Worm (Caenorhabditis elegans) whole organism, L1 larva: ENCODE results near the gene srxa-6.
A peak's percentile ranks its signal among the peaks of the same experiment; 100 is the strongest.

ENCODE experiments used
- C04F5.9 ChIP-seq: sonication (generic microtip); optimal IDR thresholded peaks from 2 replicates; lab custom pipeline; 2016; ENCODE audit warnings: missing genetic modification characterization, missing compliant biosample characterization
- C16A3.4 ChIP-seq: fragments of 150-350 bp; optimal IDR thresholded peaks from 2 replicates; lab custom pipeline; 2014; ENCODE audit warnings: missing biosample characterization, missing genetic modification characterization
- C34B4.2 ChIP-seq: sonication (generic microtip); optimal IDR thresholded peaks from 2 replicates; lab custom pipeline; 2017; ENCODE audit warnings: mild to moderate bottlenecking, missing genetic modification characterization, missing compliant biosample characterization
- F16B12.6 ChIP-seq: fragments of 150-350 bp; optimal IDR thresholded peaks from 2 replicates; lab custom pipeline; 2014; ENCODE audit warnings: missing biosample characterization, missing genetic modification characterization
- aha-1 ChIP-seq: fragments of 150-350 bp; optimal IDR thresholded peaks from 2 replicates; lab custom pipeline; 2014; ENCODE audit warnings: missing biosample characterization, missing genetic modification characterization
- ama-1 ChIP-seq: fragments of 150-350 bp; optimal IDR thresholded peaks from 2 replicates; lab custom pipeline; 2014
- ceh-63 ChIP-seq: fragments of 200-800 bp; sonication (Bioruptor generic); optimal IDR thresholded peaks from 2 replicates; lab custom pipeline; 2018; ENCODE audit warnings: mild to moderate bottlenecking, missing genetic modification characterization, missing compliant biosample characterization
- ces-1 ChIP-seq: fragments of 150-350 bp; optimal IDR thresholded peaks from 2 replicates; lab custom pipeline; 2014; ENCODE audit warnings: missing biosample characterization, missing genetic modification reagents, missing genetic modification characterization
- dpl-1 ChIP-seq, 3 experiments: fragments of 150-350 bp in 2 of 3; sonication (generic microtip) in 1 of 3; optimal IDR thresholded peaks; 2 replicates each; lab custom pipeline; 2014 to 2017; ENCODE audit warnings: missing biosample characterization in 3 of 3, missing genetic modification characterization in 3 of 3, missing genetic modification reagents in 3 of 3
- dsc-1 ChIP-seq: sonication (generic microtip); optimal IDR thresholded peaks from 2 replicates; lab custom pipeline; 2016; ENCODE audit warnings: mild to moderate bottlenecking, missing genetic modification characterization, missing compliant biosample characterization
- efl-1 ChIP-seq, 4 experiments: fragments of 150-350 bp; optimal IDR thresholded peaks in 3 of 4; peaks in 1 of 4; 1 replicate in 1 of 4; 2 replicates in 3 of 4; lab custom pipeline; 2014; ENCODE audit warnings: missing biosample characterization in 2 of 4, missing genetic modification characterization in 2 of 4, missing genetic modification reagents in 2 of 4
- efl-3 ChIP-seq: fragments of 200-800 bp; sonication (Bioruptor generic); optimal IDR thresholded peaks from 2 replicates; lab custom pipeline; 2018; ENCODE audit warnings: mild to moderate bottlenecking, missing genetic modification characterization, missing compliant biosample characterization
- egl-13 ChIP-seq: sonication (generic microtip); optimal IDR thresholded peaks from 2 replicates; lab custom pipeline; 2016; ENCODE audit warnings: missing genotype, missing genetic modification reagents, missing genetic modification characterization, missing compliant biosample characterization
- fkh-10 ChIP-seq: sonication (generic microtip); optimal IDR thresholded peaks from 2 replicates; lab custom pipeline; 2017; ENCODE audit warnings: missing biosample characterization, missing genetic modification reagents, missing genetic modification characterization
- fkh-4 ChIP-seq: sonication (generic microtip); optimal IDR thresholded peaks from 2 replicates; lab custom pipeline; 2016; ENCODE audit warnings: missing compliant biosample characterization, missing genetic modification characterization, borderline replicate concordance
- fos-1 ChIP-seq: fragments of 150-350 bp; optimal IDR thresholded peaks from 2 replicates; lab custom pipeline; 2014; ENCODE audit warnings: missing biosample characterization, missing genetic modification characterization
- grh-1 ChIP-seq: fragments of 200-800 bp; sonication (Bioruptor generic); IDR thresholded peaks from 2 replicates; pipeline ENCODE4 v1.3.6; 2022; ENCODE audit warnings: missing genetic modification reagents, missing genetic modification characterization, missing compliant biosample characterization
- jun-1 ChIP-seq: fragments of 150-350 bp; optimal IDR thresholded peaks from 2 replicates; lab custom pipeline; 2014; ENCODE audit warnings: missing biosample characterization, missing genetic modification reagents, missing genetic modification characterization
- lin-35 ChIP-seq, 2 experiments: fragments of 150-350 bp; optimal IDR thresholded peaks; 2 replicates each; lab custom pipeline; 2014; ENCODE audit warnings: missing biosample characterization in 2 of 2, missing genetic modification characterization in 2 of 2, missing genetic modification reagents in 2 of 2
- lir-3 ChIP-seq: sonication (generic microtip); optimal IDR thresholded peaks from 2 replicates; lab custom pipeline; 2016; ENCODE audit warnings: mild to moderate bottlenecking, missing genetic modification characterization, moderate library complexity, missing compliant biosample characterization; ENCODE audit not compliant: poor library complexity
- lsy-2 ChIP-seq, 2 experiments: fragments of 150-350 bp; optimal IDR thresholded peaks; 2 replicates each; lab custom pipeline; 2014; ENCODE audit warnings: missing biosample characterization in 2 of 2, missing genetic modification characterization in 2 of 2
- nhr-11 ChIP-seq: fragments of 150-350 bp; optimal IDR thresholded peaks from 2 replicates; lab custom pipeline; 2014; ENCODE audit warnings: missing biosample characterization, missing genetic modification characterization
- nhr-20 ChIP-seq: sonication (generic microtip); optimal IDR thresholded peaks from 2 replicates; lab custom pipeline; 2016; ENCODE audit warnings: mild to moderate bottlenecking, missing genetic modification characterization, missing compliant biosample characterization
- nhr-237 ChIP-seq: fragments of 150-350 bp; optimal IDR thresholded peaks from 2 replicates; lab custom pipeline; 2014; ENCODE audit warnings: missing biosample characterization, missing genetic modification characterization
- nhr-28 ChIP-seq: fragments of 150-350 bp; optimal IDR thresholded peaks from 2 replicates; lab custom pipeline; 2014; ENCODE audit warnings: missing biosample characterization, missing genetic modification characterization
- nhr-71 ChIP-seq: sonication (generic microtip); optimal IDR thresholded peaks from 2 replicates; lab custom pipeline; 2016; ENCODE audit warnings: mild to moderate bottlenecking, missing genetic modification characterization, moderate library complexity, missing compliant biosample characterization
- nhr-85 ChIP-seq: sonication (generic microtip); peaks from one replicate; lab custom pipeline; 2016; ENCODE audit warnings: missing genetic modification characterization, inconsistent platforms, missing compliant biosample characterization
- nhr-90 ChIP-seq: sonication (generic microtip); optimal IDR thresholded peaks from 2 replicates; lab custom pipeline; 2016; ENCODE audit warnings: mild to moderate bottlenecking, missing genetic modification characterization, missing compliant biosample characterization; ENCODE audit not compliant: poor library complexity
- pag-3 ChIP-seq: sonication (generic microtip); optimal IDR thresholded peaks from 2 replicates; lab custom pipeline; 2017; ENCODE audit warnings: missing genetic modification characterization, mild to moderate bottlenecking, missing compliant biosample characterization, antibody characterized with exemption, borderline replicate concordance; ENCODE audit not compliant: insufficient read depth
- rnt-1 ChIP-seq: sonication (generic microtip); optimal IDR thresholded peaks from 2 replicates; lab custom pipeline; 2016; ENCODE audit warnings: mild to moderate bottlenecking, missing genetic modification characterization, moderate library complexity, missing compliant biosample characterization
- snpc-4 ChIP-seq: fragments of 150-350 bp; optimal IDR thresholded peaks from 2 replicates; lab custom pipeline; 2014; ENCODE audit warnings: missing biosample characterization, missing genetic modification characterization
- snu-23 ChIP-seq: sonication (generic microtip); optimal IDR thresholded peaks from 2 replicates; lab custom pipeline; 2016; ENCODE audit warnings: missing genetic modification characterization, missing compliant biosample characterization
- sox-4 ChIP-seq: sonication (generic microtip); optimal IDR thresholded peaks from 2 replicates; lab custom pipeline; 2016; ENCODE audit warnings: missing genetic modification characterization, missing compliant biosample characterization
- sup-37 ChIP-seq: fragments of 200-800 bp; sonication (Bioruptor generic); optimal IDR thresholded peaks from 2 replicates; lab custom pipeline; 2018; ENCODE audit warnings: mild to moderate bottlenecking, missing genetic modification characterization, missing compliant biosample characterization
- swsn-7 ChIP-seq: sonication (generic microtip); optimal IDR thresholded peaks from 2 replicates; lab custom pipeline; 2016; ENCODE audit warnings: missing genetic modification characterization, missing compliant biosample characterization
- tbx-2 ChIP-seq: sonication (generic microtip); optimal IDR thresholded peaks from 2 replicates; lab custom pipeline; 2016; ENCODE audit warnings: missing genetic modification characterization, missing compliant biosample characterization
- tlp-1 ChIP-seq: fragments of 150-350 bp; optimal IDR thresholded peaks from 2 replicates; lab custom pipeline; 2014; ENCODE audit warnings: missing biosample characterization, missing genetic modification characterization
- unc-130 ChIP-seq: fragments of 150-350 bp; optimal IDR thresholded peaks from 2 replicates; lab custom pipeline; 2017; ENCODE audit warnings: missing biosample characterization, missing genetic modification characterization, inconsistent platforms
- vab-15 ChIP-seq: sonication (generic microtip); optimal IDR thresholded peaks from 2 replicates; lab custom pipeline; 2017; ENCODE audit warnings: missing genotype, mild to moderate bottlenecking, missing genetic modification characterization, missing compliant biosample characterization
- xbp-1 ChIP-seq: sonication (generic microtip); optimal IDR thresholded peaks from 2 replicates; lab custom pipeline; 2016; ENCODE audit warnings: missing genetic modification characterization, missing compliant biosample characterization
- zag-1 ChIP-seq: fragments of 150-350 bp; optimal IDR thresholded peaks from 2 replicates; lab custom pipeline; 2014; ENCODE audit warnings: missing biosample characterization, missing genetic modification characterization
- ztf-11 ChIP-seq, 2 experiments: sonication (generic microtip); optimal IDR thresholded peaks; 2 replicates each; lab custom pipeline; 2016 to 2017; ENCODE audit warnings: missing genetic modification characterization in 2 of 2, missing biosample characterization in 1 of 2, missing compliant biosample characterization in 1 of 2
- ztf-4 ChIP-seq: fragments of 150-350 bp; optimal IDR thresholded peaks from 2 replicates; lab custom pipeline; 2014; ENCODE audit warnings: missing biosample characterization, missing genetic modification characterization

Gene srxa-6

DNA sequence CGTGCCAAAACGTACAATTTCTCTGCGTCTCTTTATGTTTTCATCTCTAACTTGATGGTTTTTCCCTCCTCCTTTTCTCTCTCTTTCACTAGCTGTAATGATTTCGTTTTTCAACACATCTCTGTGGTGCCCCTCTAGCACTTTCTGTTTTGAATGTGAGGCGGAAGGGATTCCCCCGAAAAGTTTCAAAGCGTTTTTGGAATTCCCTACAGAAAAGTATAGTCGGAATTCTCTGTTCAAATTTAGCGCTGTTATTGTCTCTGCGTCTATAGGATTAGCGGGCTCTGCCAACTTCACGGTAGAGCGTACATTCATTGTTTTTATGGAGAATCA is 21.8 kb upstream of the srxa-6 start (continued):
- TF ChIP-seq lsy-2 (tag; optimal IDR thresholded peaks at IDR 0.05; lab: Kevin White, UChicago) (peak; percentile 32 to 47), fkh-4 (tag; lab: Kevin White, UChicago) (no peak), C04F5.9 (no peak), ceh-63 (GFP tag; lab: Kevin White, UChicago) (no peak), ces-1 (GFP tag; lab: Kevin White, UChicago) (no peak), xbp-1 (tag; lab: Kevin White, UChicago) (peak; percentile 50), lin-35 (GFP tag; optimal IDR thresholded peaks at IDR 0.05; lab: Kevin White, UChicago) (peak; percentile 61 to 76), nhr-237 (tag; lab: Kevin White, UChicago) (no peak), vab-15 (tag; lab: Kevin White, UChicago) (no peak), egl-13 (tag; lab: Kevin White, UChicago) (no peak), tbx-2 (tag; lab: Kevin White, UChicago) (peak; percentile 11), lir-3 (peak; percentile 51), nhr-11 (tag; lab: Kevin White, UChicago) (no peak), swsn-7 (tag; lab: Kevin White, UChicago) (peak; percentile 36), C34B4.2 (no peak), nhr-85 (tag; lab: Kevin White, UChicago) (peak; percentile 54), nhr-28 (tag; lab: Kevin White, UChicago) (no peak), pag-3 (tag; lab: Kevin White, UChicago) (peak; percentile 9), efl-3 (GFP tag; lab: Kevin White, UChicago) (no peak)

DNA sequence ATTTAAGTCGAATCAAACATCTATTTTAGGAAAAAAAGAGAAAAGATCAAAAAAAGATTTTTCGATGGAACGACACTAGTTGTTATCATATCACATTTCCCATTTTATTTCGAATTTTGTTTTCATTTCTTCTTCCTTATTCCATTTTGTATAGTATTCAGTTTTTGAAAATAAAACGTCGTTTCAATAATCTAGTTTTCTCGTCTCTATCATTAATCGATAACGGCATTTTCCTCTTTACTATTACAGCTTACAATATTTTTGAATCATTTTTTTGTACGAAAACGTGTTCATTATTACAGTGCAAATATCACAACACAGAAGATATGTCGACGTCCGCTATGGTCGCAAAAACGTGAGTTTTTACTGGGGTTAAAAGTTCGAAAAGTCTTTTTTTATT is 21.1 kb upstream of the srxa-6 start, which contains the start of gene Y44A6C.1:
TSS of gene Y44A6C.1 (plus strand) at position 301 of the 400 bp plus-strand sequence.
- no peak for TF ChIP-seq fos-1
- peak; percentile 22 for TF ChIP-seq nhr-71
- no peak for TF ChIP-seq aha-1 (tag; lab: Kevin White, UChicago)
- TF ChIP-seq ces-1 (GFP tag; lab: Kevin White, UChicago): no peak

DNA sequence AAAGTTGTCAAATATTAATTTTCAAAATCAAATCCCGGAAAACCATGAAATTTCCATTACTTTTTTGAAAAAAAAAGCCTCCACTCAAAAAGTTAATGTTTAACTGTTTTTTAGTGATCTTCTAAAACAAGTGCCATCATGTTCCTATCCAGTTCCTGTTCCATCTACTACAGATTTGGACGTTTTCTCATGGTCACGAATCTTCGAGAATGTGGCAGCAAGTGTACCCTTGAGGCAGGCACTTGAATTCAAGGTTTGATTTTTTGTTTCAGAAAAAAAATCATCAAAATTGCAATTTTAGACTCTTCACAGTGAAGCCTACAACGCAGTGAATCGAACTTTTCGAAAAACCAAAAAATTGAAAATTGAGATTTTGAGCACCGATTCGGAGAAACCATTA is 20.3 kb upstream of the srxa-6 start:
- TF ChIP-seq ama-1 (lab: Kevin White, UChicago) (peak; percentile 11), nhr-28 (tag; lab: Kevin White, UChicago) (no peak), fkh-10 (GFP tag; lab: Kevin White, UChicago) (no peak)
- TF ChIP-seq, all 84 proteins: peak for 1

- TF ChIP-seq tlp-1 (tag; lab: Kevin White, UChicago) (no peak), nhr-85 (tag; lab: Kevin White, UChicago) (no peak), snu-23 (GFP tag; lab: Kevin White, UChicago) (no peak), efl-3 (GFP tag; lab: Kevin White, UChicago) (no peak), rnt-1 (tag; lab: Kevin White, UChicago) (no peak), nhr-90 (tag; lab: Kevin White, UChicago) (no peak), dsc-1 (peak; percentile 1), jun-1 (tag; lab: Kevin White, UChicago) (no peak), efl-1 (optimal IDR thresholded peaks at IDR 0.05; lab: Kevin White, UChicago) (no peak), efl-1 (GFP tag; optimal IDR thresholded peaks at IDR 0.05 in 1 of 2; lab: Kevin White, UChicago) (peak in 1 of 2 experiments; percentile 70)
- TF ChIP-seq, all 84 proteins: peak for 2
Observed at ce11 chrV:20716267-20716666, 18.5 kb upstream of the srxa-6 start.

DNA sequence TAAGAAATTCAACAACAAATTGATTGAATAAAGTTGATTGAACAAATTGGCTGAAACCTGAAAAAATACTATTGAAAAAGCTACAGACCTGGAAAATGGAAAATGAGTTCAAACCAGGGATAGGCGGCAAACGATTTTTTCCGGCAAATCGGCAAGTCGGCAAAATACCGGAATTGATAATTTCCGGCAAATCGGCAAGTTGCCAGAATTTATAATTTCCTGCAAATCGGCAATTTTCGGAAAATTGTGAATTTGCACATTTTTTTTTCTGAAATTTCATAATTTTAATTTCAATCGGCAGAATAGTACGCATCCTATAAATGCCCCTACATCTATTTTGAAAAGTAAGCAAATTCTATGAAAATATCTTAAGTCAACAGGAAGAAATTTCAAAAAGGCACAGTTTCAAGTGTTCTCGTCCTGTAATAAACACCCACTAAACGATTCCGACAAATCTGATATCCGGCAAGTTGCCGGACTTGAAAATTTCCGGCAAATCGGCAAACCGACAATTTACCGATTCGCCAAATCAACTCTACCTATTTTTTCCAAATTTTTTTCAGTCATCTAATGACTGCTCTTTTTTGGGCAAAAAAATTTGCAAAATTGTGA is 17.8 kb upstream of the srxa-6 start:
- TF ChIP-seq F16B12.6 (tag; lab: Kevin White, UChicago): no peak
- TF ChIP-seq fkh-10 (GFP tag; lab: Kevin White, UChicago): no peak
- peak; percentile 5 for TF ChIP-seq ama-1 (lab: Kevin White, UChicago)
- TF ChIP-seq C04F5.9: no peak
- no peak for TF ChIP-seq ztf-4 (tag; lab: Kevin White, UChicago)
- TF ChIP-seq snpc-4 (tag; lab: Kevin White, UChicago): no peak
- peak; percentile 23 for TF ChIP-seq sup-37 (GFP tag; lab: Kevin White, UChicago)
- TF ChIP-seq zag-1: no peak
- no peak for TF ChIP-seq nhr-20
- no peak for TF ChIP-seq grh-1 (GFP tag; lab: Robert Waterston, UW)
- no peak for TF ChIP-seq pag-3 (tag; lab: Kevin White, UChicago)
- TF ChIP-seq dpl-1 (GFP tag; optimal IDR thresholded peaks at IDR 0.05; lab: Kevin White, UChicago): no peak
- no peak for TF ChIP-seq ztf-11 (tag; optimal IDR thresholded peaks at IDR 0.05; lab: Kevin White, UChicago)
- no peak for TF ChIP-seq nhr-237 (tag; lab: Kevin White, UChicago)
- TF ChIP-seq unc-130 (tag; lab: Kevin White, UChicago): no peak
- no peak for TF ChIP-seq swsn-7 (tag; lab: Kevin White, UChicago)
- peak; percentile 24 for TF ChIP-seq nhr-85 (tag; lab: Kevin White, UChicago)
- no peak for TF ChIP-seq C16A3.4 (tag; lab: Kevin White, UChicago)
- no peak for TF ChIP-seq nhr-90 (tag; lab: Kevin White, UChicago)
- TF ChIP-seq lsy-2 (tag; optimal IDR thresholded peaks at IDR 0.05; lab: Kevin White, UChicago): no peak
- no peak for TF ChIP-seq snu-23 (GFP tag; lab: Kevin White, UChicago)
- TF ChIP-seq sox-4: no peak
